Worm (Caenorhabditis elegans): ENCODE measurements around the gene drr-2.

The drr-2 gene

DNA sequence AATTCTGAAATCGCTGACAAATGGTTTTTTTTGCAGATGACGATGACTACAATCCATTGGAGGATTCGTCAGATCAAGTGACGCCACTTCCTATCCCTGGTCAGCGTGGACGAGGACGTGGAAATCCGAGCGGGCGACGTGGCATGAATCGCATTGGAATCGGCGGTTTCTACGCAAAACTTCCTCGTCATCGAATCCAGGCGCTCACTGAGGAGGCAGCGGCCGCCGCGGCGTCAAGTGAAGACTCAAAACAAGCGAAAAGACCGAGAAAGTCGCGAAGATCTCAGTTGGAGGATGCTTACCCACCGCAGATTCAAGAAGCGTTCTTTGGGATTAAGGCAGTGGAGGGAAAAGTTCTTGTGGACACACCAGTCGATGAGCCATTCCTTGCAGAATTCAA lies 5.2 kb upstream of the drr-2 start:
- TF ChIP-seq lin-54 (GFP tag; optimal IDR thresholded peaks at IDR 0.05): no peak
- peak; percentile 65 for TF ChIP-seq zfh-2 (GFP tag; conservative IDR thresholded peaks at IDR 0.05)
- no peak for TF ChIP-seq D2030.7 (GFP tag; IDR thresholded peaks at IDR 0.05)

DNA sequence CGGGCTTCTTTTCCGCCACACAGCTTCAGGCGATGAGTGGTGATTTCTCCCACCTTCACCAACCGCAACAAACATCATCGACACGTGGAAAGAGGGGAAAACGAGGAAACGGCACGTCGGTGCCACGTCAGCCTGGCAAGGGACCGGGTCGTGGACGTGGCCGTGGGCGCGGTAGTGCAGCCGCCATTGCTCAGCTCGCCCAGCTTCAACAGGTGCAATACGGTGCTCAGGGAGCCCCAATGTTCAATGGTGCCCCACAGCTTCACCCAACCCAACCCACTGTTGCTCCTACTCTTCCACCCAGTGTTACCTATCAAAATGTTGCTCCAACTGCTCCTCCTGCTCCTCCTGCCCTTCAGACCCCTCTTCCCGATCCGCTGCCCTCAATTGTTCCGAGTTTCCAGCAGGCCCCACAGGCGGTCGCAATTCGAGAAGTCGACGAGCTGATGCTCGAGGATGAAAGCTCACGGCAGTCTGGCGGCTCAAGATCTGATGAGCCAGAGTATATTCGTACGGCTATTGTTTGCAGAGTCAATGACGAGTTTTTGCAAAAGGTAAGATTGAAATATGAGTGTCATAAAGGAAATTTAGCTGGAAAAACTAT lies 2.6 kb upstream of the drr-2 start:
- TF ChIP-seq B0336.3 (GFP tag; IDR thresholded peaks at IDR 0.05) (no peak), Y95B8A.8 (GFP tag; IDR thresholded peaks at IDR 0.05) (0 out of 2 replicates have a peak, but pooled peaks have one; percentile 11), snpc-3.4 (tag; optimal IDR thresholded peaks at IDR 0.05) (no peak), nfyb-1 (GFP tag; IDR thresholded peaks at IDR 0.05) (no peak), Y53G8AR.9 (GFP tag; conservative IDR thresholded peaks at IDR 0.05) (no peak), hlh-12 (tag; optimal IDR thresholded peaks at IDR 0.05) (no peak), zfh-2 (GFP tag; conservative IDR thresholded peaks at IDR 0.05) (peak; percentile 91), ztf-22 (GFP tag; optimal IDR thresholded peaks at IDR 0.05) (no peak), mes-4 (tag; optimal IDR thresholded peaks at IDR 0.05) (no peak), ztf-6 (GFP tag; IDR thresholded peaks at IDR 0.05) (0 out of 2 replicates have a peak, but pooled peaks have one; percentile 8), egrh-3 (GFP tag; IDR thresholded peaks at IDR 0.05) (peak; percentile 77), dox-1 (GFP tag; IDR thresholded peaks at IDR 0.05) (peak; percentile 19; the same call in 1 of the 2 replicates), nfya-2 (GFP tag; IDR thresholded peaks at IDR 0.05) (no peak), snpc-4 (GFP tag; optimal IDR thresholded peaks at IDR 0.05) (no peak), snpc-4 (tag; optimal IDR thresholded peaks at IDR 0.05) (no peak), him-1 (tag; optimal IDR thresholded peaks at IDR 0.05) (no peak)

DNA sequence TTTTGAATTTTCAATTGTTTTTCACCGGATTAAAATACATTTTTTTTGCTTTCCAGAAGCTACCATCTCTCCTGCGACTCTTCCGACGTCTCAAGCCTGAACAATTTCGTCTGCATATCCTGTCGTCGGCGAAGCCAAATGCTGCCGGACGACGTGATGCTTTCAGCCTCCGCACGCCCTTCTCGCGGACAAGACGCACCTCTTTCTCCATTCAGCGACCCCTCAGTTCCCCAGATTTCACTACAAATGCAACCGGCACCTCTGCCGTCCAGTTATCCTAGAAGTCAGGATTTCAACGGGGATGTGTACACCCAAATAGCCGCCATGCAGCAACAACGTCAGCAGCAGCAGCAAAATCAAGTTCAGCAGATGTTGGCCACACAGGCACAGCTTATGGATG lies 909 bp upstream of the drr-2 start:
- no peak for TF ChIP-seq F39B2.1 (GFP tag; IDR thresholded peaks at IDR 0.05)
- TF ChIP-seq zfh-2 (GFP tag; conservative IDR thresholded peaks at IDR 0.05): peak; percentile 59

DNA sequence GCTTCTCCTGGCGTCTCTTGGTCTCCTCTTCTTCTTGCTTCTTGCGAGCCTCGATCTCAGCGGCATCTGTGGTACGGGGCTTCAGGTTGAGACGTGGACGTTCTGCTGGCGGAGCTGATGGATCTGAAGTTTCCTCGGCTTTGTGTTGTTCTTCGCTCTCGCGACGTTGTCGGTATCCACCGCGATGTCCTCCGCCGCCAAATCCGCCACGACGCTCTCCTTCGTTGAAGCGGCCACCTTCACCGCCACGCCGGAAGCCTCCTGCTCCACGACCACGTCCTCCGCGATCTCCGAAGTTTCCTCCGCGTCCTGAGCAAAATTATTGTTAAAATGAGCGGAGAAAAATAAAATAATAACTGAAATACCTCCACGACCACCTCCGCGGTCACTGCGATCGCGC lies 594 bp downstream of the drr-2 start:
- TF ChIP-seq zfh-2 (GFP tag; conservative IDR thresholded peaks at IDR 0.05) (peak; percentile 91), mcd-1 (GFP tag; IDR thresholded peaks at IDR 0.05) (0 out of 2 replicates have a peak, but pooled peaks have one; percentile 9), egrh-3 (GFP tag; IDR thresholded peaks at IDR 0.05) (peak; percentile 78; the same call in 1 of the 2 replicates), Y53G8AR.9 (GFP tag; conservative IDR thresholded peaks at IDR 0.05) (0 out of 2 replicates have a peak, but pooled peaks have one; percentile 11), lin-54 (GFP tag; optimal IDR thresholded peaks at IDR 0.05) (no peak)

DNA sequence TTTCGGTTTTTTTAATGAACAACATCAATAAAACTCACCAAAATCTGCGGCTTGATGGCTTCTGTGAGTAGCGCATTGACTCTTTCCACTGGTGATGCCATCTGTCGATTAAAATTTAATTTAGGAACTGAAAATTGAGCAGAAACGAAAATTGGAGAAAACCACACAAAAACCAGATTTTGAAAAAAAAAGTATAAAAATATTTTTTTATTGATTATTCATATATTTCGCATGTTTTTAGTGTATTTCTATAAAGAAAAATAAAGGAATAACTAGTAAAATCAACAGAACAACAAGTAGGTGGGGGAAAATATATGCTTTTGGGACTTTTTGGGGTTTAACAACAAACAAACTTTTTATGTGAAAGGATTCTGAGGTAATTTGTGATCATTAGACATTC lies 1.1 kb downstream of the drr-2 start, which contains the start of gene T12D8.10:
TSS of gene T12D8.10 (minus strand) at position 101 of the 400 bp plus-strand sequence.
- TF ChIP-seq unc-62 (GFP tag; optimal IDR thresholded peaks at IDR 0.05) (no peak), madf-8 (GFP tag; conservative IDR thresholded peaks at IDR 0.05) (no peak), aptf-3 (GFP tag; IDR thresholded peaks at IDR 0.05) (no peak)

DNA sequence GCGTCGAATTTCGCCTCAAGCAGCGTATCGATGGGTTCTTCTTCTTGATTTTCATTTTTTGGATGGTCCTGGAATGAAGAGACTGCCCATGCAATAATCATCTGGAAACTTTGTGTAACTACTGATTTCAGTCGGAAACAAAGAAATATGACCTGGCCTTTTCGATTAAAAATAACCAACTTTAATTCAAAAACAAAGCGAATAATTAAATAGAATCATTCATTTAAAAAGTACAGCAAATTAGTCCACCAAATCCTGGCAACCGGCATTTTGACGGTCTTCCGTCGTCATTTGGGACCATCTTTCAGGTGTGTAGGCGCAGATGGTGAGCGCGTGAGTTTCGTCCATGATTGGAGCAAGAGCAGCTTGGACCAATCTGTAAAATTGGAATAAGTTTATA lies 1.8 kb downstream of the drr-2 start, which contains the start of gene acbp-5:
TSS of gene acbp-5 (minus strand) at position 101 of the 400 bp plus-strand sequence.
- TF ChIP-seq mxl-1 (tag; optimal IDR thresholded peaks at IDR 0.05) (no peak), ztf-6 (GFP tag; IDR thresholded peaks at IDR 0.05) (no peak), aptf-2 (GFP tag; conservative IDR thresholded peaks at IDR 0.05) (no peak), dpl-1 (GFP tag; optimal IDR thresholded peaks at IDR 0.05) (no peak), mel-28 (tag; optimal IDR thresholded peaks at IDR 0.05; ENCODE audit: borderline replicate concordance) (no peak), him-1 (tag; optimal IDR thresholded peaks at IDR 0.05) (no peak), K12H6.12 (tag; optimal IDR thresholded peaks at IDR 0.05) (no peak), F39B2.1 (GFP tag; IDR thresholded peaks at IDR 0.05) (no peak)
